Fruit fly (Drosophila melanogaster) whole organism, embryonic: ENCODE measurements around the gene CG8135.
A peak's percentile ranks its signal among the peaks of the same experiment; 100 is the strongest.

Experiments
- Aef1 ChIP-seq: fragments of 200-800 bp; sonication (Bioruptor generic); IDR thresholded peaks from 3 replicates; pipeline ENCODE4 v1.3.6; 2022; ENCODE audit warnings: missing biosample characterization, missing genetic modification characterization
- Awh ChIP-seq: fragments of 200-800 bp; sonication (Bioruptor generic); IDR thresholded peaks from 2 replicates; pipeline ENCODE4, ENCODE4 v1.3.6; 2022; ENCODE audit warnings: missing biosample characterization, missing genetic modification characterization
- B-H1 ChIP-seq: fragments of 200-800 bp; sonication (Bioruptor generic); IDR thresholded peaks from 3 replicates; pipeline ENCODE4 v1.3.6; 2022; ENCODE audit warnings: missing biosample characterization, missing genetic modification characterization
- CG10147 ChIP-seq: fragments of 200-800 bp; sonication (Bioruptor generic); optimal IDR thresholded peaks from 2 replicates; lab custom pipeline; 2019; ENCODE audit warnings: missing biosample characterization, mild to moderate bottlenecking, missing genetic modification characterization, moderate library complexity
- CG1024 ChIP-seq: fragments of 200-800 bp; sonication (Bioruptor generic); IDR thresholded peaks from 2 replicates; pipeline ENCODE4 v1.3.6; 2022; ENCODE audit warnings: missing biosample characterization, missing genetic modification characterization
- CG10366 ChIP-seq: fragments of 200-800 bp; sonication (Bioruptor generic); IDR thresholded peaks from 2 replicates; pipeline ENCODE4 v1.3.6; 2022; ENCODE audit warnings: missing biosample characterization, missing genetic modification characterization
- CG10431 ChIP-seq: fragments of 200-800 bp; sonication (Bioruptor generic); optimal IDR thresholded peaks from 3 replicates; lab custom pipeline; 2018; ENCODE audit warnings: missing biosample characterization, mild to moderate bottlenecking, missing genetic modification characterization
- CG10543 ChIP-seq: fragments of 200-800 bp; sonication (Bioruptor generic); optimal IDR thresholded peaks from 3 replicates; lab custom pipeline; 2017; ENCODE audit warnings: missing biosample characterization, mild to moderate bottlenecking, missing genetic modification characterization, moderate library complexity
- CG11560 ChIP-seq: fragments of 200-800 bp; sonication (Bioruptor generic); IDR thresholded peaks from 3 replicates; pipeline ENCODE4 v1.3.6; 2022; ENCODE audit warnings: missing biosample characterization, missing genetic modification characterization
- CG12071 ChIP-seq: fragments of 200-800 bp; sonication (Bioruptor generic); optimal IDR thresholded peaks from 3 replicates; lab custom pipeline; 2018; ENCODE audit warnings: missing biosample characterization, mild to moderate bottlenecking, missing genetic modification characterization
- CG13424 ChIP-seq: fragments of 200-800 bp; sonication (Bioruptor generic); optimal IDR thresholded peaks from 2 replicates; lab custom pipeline; 2019; ENCODE audit warnings: missing biosample characterization, mild to moderate bottlenecking, missing genetic modification characterization, moderate library complexity
- CG14050 ChIP-seq: fragments of 200-800 bp; sonication (Bioruptor generic); IDR thresholded peaks from 3 replicates; pipeline ENCODE4 v1.3.6; 2022; ENCODE audit warnings: missing biosample characterization, missing genetic modification characterization
- CG1647 ChIP-seq: fragments of 200-800 bp; sonication (Bioruptor generic); optimal IDR thresholded peaks from 3 replicates; lab custom pipeline; 2016; ENCODE audit warnings: missing biosample characterization, missing genetic modification characterization
- CG16813 ChIP-seq: fragments of 200-800 bp; sonication (Bioruptor generic); IDR thresholded peaks from 3 replicates; pipeline ENCODE4 v1.3.6; 2022; ENCODE audit warnings: missing biosample characterization, missing genetic modification characterization; ENCODE audit not compliant: partially characterized antibody
- CG17568 ChIP-seq: fragments of 200-800 bp; sonication (Bioruptor generic); optimal IDR thresholded peaks from 2 replicates; lab custom pipeline; 2018; ENCODE audit warnings: missing biosample characterization, mild to moderate bottlenecking, missing genetic modification characterization, moderate library complexity
- CG17912 ChIP-seq: fragments of 200-800 bp; sonication (Bioruptor generic); optimal IDR thresholded peaks from 2 replicates; lab custom pipeline; 2018; ENCODE audit warnings: missing biosample characterization, mild to moderate bottlenecking, missing genetic modification characterization
- CG18262 ChIP-seq: fragments of 200-800 bp; optimal IDR thresholded peaks from 3 replicates; lab custom pipeline; 2019; ENCODE audit warnings: missing biosample characterization, mild to moderate bottlenecking, missing genetic modification characterization, moderate library complexity
- CG18599 ChIP-seq: fragments of 200-800 bp; sonication (Bioruptor generic); optimal IDR thresholded peaks from 3 replicates; lab custom pipeline; 2017; ENCODE audit warnings: missing biosample characterization, missing genetic modification characterization, mild to moderate bottlenecking, moderate library complexity, missing genetic modification reagents
- CG2202 ChIP-seq: fragments of 200-800 bp; sonication (Bioruptor generic); optimal IDR thresholded peaks from 2 replicates; lab custom pipeline; 2018; ENCODE audit warnings: missing biosample characterization, mild to moderate bottlenecking, missing genetic modification characterization
- CG7271 ChIP-seq: fragments of 200-800 bp; sonication (Bioruptor generic); optimal IDR thresholded peaks from 2 replicates; lab custom pipeline; 2018; ENCODE audit warnings: missing biosample characterization, mild to moderate bottlenecking, missing genetic modification characterization, moderate library complexity
- CG7963 ChIP-seq: fragments of 200-800 bp; sonication (Bioruptor generic); IDR thresholded peaks from 3 replicates; pipeline ENCODE4 v1.3.6; 2022; ENCODE audit warnings: missing biosample characterization, missing genetic modification characterization; ENCODE audit not compliant: partially characterized antibody
- CG8765 ChIP-seq: fragments of 200-800 bp; sonication (Bioruptor generic); IDR thresholded peaks from 2 replicates; pipeline ENCODE4 v1.3.6; 2022; ENCODE audit warnings: missing biosample characterization, missing genetic modification characterization
- Camta ChIP-seq: fragments of 200-800 bp; sonication (Bioruptor generic); optimal IDR thresholded peaks from 2 replicates; lab custom pipeline; 2016; ENCODE audit warnings: missing biosample characterization, missing genetic modification characterization
- Chrac-16 ChIP-seq: fragments of 200-800 bp; sonication (Bioruptor generic); optimal IDR thresholded peaks from 3 replicates; lab custom pipeline; 2016; ENCODE audit warnings: missing biosample characterization, missing genetic modification characterization
- Dek ChIP-seq: fragments of 200-800 bp; sonication (Bioruptor generic); optimal IDR thresholded peaks from 3 replicates; lab custom pipeline; 2019; ENCODE audit warnings: missing biosample characterization, mild to moderate bottlenecking, missing genetic modification characterization, moderate library complexity
- E2f1 ChIP-seq: fragments of 200-800 bp; sonication (Bioruptor generic); IDR thresholded peaks from 2 replicates; pipeline ENCODE4 v1.3.6; 2022; ENCODE audit warnings: missing biosample characterization, missing genetic modification characterization
- HHEX ChIP-seq: fragments of 200-800 bp; sonication (Bioruptor generic); optimal IDR thresholded peaks from 3 replicates; lab custom pipeline; 2017; ENCODE audit warnings: missing biosample characterization, mild to moderate bottlenecking, missing genetic modification characterization, missing genetic modification reagents
- HLH4C ChIP-seq: fragments of 200-800 bp; sonication (Bioruptor generic); IDR thresholded peaks from 3 replicates; pipeline ENCODE4 v1.3.6; 2022; ENCODE audit warnings: missing biosample characterization, missing genetic modification characterization; ENCODE audit not compliant: partially characterized antibody
- HmgD ChIP-seq: fragments of 200-800 bp; sonication (Bioruptor generic); optimal IDR thresholded peaks from 3 replicates; lab custom pipeline; 2016; ENCODE audit warnings: missing biosample characterization, missing genetic modification characterization
- Nf-YC ChIP-seq: fragments of 200-800 bp; optimal IDR thresholded peaks from 3 replicates; lab custom pipeline; 2019; ENCODE audit warnings: missing biosample characterization, mild to moderate bottlenecking, missing genetic modification characterization, moderate library complexity
- TFAM ChIP-seq: fragments of 200-800 bp; sonication (Bioruptor generic); optimal IDR thresholded peaks from 2 replicates; lab custom pipeline; 2017; ENCODE audit warnings: missing biosample characterization, missing genetic modification characterization, inconsistent platforms
- ara ChIP-seq: fragments of 200-800 bp; sonication (Bioruptor generic); IDR thresholded peaks from 2 replicates; pipeline ENCODE4 v1.3.6; 2022; ENCODE audit warnings: missing biosample characterization, missing genetic modification characterization
- chinmo ChIP-seq: fragments of 200-800 bp; sonication (Bioruptor generic); IDR thresholded peaks from 4 replicates; pipeline ENCODE4 v1.3.6; 2022; ENCODE audit warnings: missing biosample characterization, missing genetic modification characterization; ENCODE audit not compliant: partially characterized antibody
- crp ChIP-seq, 2 experiments: fragments of 200-800 bp; sonication (Bioruptor generic); optimal IDR thresholded peaks; 2 replicates in 1 of 2; 3 replicates in 1 of 2; lab custom pipeline; 2017; ENCODE audit warnings: missing biosample characterization in 2 of 2, missing genetic modification characterization in 2 of 2, mild to moderate bottlenecking in 1 of 2, moderate library complexity in 1 of 2
- emc ChIP-seq: fragments of 200-800 bp; sonication (Bioruptor generic); optimal IDR thresholded peaks from 2 replicates; lab custom pipeline; 2016; ENCODE audit warnings: missing biosample characterization, missing genetic modification characterization
- ewg ChIP-seq: fragments of 200-800 bp; sonication (Bioruptor generic); optimal IDR thresholded peaks from 3 replicates; lab custom pipeline; 2017; ENCODE audit warnings: mild to moderate bottlenecking, missing biosample characterization, missing genetic modification reagents, missing genetic modification characterization
- fu2 ChIP-seq: fragments of 200-800 bp; sonication (Bioruptor generic); optimal IDR thresholded peaks from 2 replicates; lab custom pipeline; 2016; ENCODE audit warnings: missing biosample characterization, missing genetic modification characterization
- hth ChIP-seq: fragments of >200 bp; optimal IDR thresholded peaks from 2 replicates; lab custom pipeline; 2017; ENCODE audit warnings: inconsistent platforms
- jing ChIP-seq: fragments of 200-800 bp; sonication (Bioruptor generic); optimal IDR thresholded peaks from 2 replicates; lab custom pipeline; 2018; ENCODE audit warnings: missing biosample characterization, mild to moderate bottlenecking, missing genetic modification characterization
- lbe ChIP-seq: fragments of 200-800 bp; sonication (Bioruptor generic); optimal IDR thresholded peaks from 2 replicates; lab custom pipeline; 2016; ENCODE audit warnings: missing biosample characterization, mild to moderate bottlenecking, missing genetic modification characterization
- lmd ChIP-seq: fragments of 200-800 bp; sonication (Bioruptor generic); IDR thresholded peaks from 2 replicates; pipeline ENCODE4 v1.3.6; 2022; ENCODE audit warnings: missing biosample characterization, missing genetic modification characterization
- mld ChIP-seq: fragments of 200-800 bp; sonication (Bioruptor generic); IDR thresholded peaks from 3 replicates; pipeline ENCODE4 v1.3.6; 2022; ENCODE audit warnings: missing biosample characterization, missing genetic modification characterization; ENCODE audit not compliant: partially characterized antibody
- pho ChIP-seq: fragments of 200-800 bp; sonication (Bioruptor generic); optimal IDR thresholded peaks from 2 replicates; lab custom pipeline; 2016; ENCODE audit warnings: missing biosample characterization, missing genetic modification characterization
- pita ChIP-seq: fragments of 200-800 bp; sonication (Bioruptor generic); optimal IDR thresholded peaks from 2 replicates; lab custom pipeline; 2017; ENCODE audit warnings: missing biosample characterization, mild to moderate bottlenecking, missing genetic modification characterization
- repo ChIP-seq: fragments of 200-800 bp; sonication (Bioruptor generic); optimal IDR thresholded peaks from 2 replicates; lab custom pipeline; 2016; ENCODE audit warnings: missing biosample characterization, missing genetic modification characterization
- sug ChIP-seq: fragments of 200-800 bp; optimal IDR thresholded peaks from 2 replicates; lab custom pipeline; 2019; ENCODE audit warnings: missing biosample characterization, mild to moderate bottlenecking, missing genetic modification characterization, moderate library complexity
- tup ChIP-seq: fragments of 200-800 bp; sonication (Bioruptor generic); optimal IDR thresholded peaks from 2 replicates; lab custom pipeline; 2016; ENCODE audit warnings: missing biosample characterization, mild to moderate bottlenecking, missing genetic modification characterization, moderate library complexity
- vvl ChIP-seq: fragments of 200-800 bp; sonication (Bioruptor generic); IDR thresholded peaks from 2 replicates; pipeline ENCODE4 v1.3.6; 2022; ENCODE audit warnings: missing biosample characterization, missing genetic modification characterization
- yki ChIP-seq: fragments of >200 bp; optimal IDR thresholded peaks from 3 replicates; lab custom pipeline; 2018

The CG8135 gene

dm6 chr3R:9430344-9431253 lies 26.4 kb downstream of the CG8135 start (continued):
- TF ChIP-seq Dek = no peak
- TF ChIP-seq HHEX (GFP tag; lab: Kevin White, UChicago) = no peak
- peak; percentile 47; the same call in 1 of the 2 replicates for TF ChIP-seq lmd (GFP tag; lab: Robert Waterston, UW)
- no peak for TF ChIP-seq Camta (GFP tag; lab: Kevin White, UChicago)
- TF ChIP-seq Awh (GFP tag; lab: Robert Waterston, UW) = 0 out of 2 replicates have a peak, but pooled peaks have one; percentile 46
- TF ChIP-seq crp (GFP tag; optimal IDR thresholded peaks at IDR 0.05; lab: Kevin White, UChicago) = no peak
- TF ChIP-seq CG12071 (GFP tag; lab: Kevin White, UChicago) = no peak
- no peak for TF ChIP-seq CG10366 (GFP tag; lab: Robert Waterston, UW)
- no peak for TF ChIP-seq TFAM (GFP tag; lab: Kevin White, UChicago)
- TF ChIP-seq CG11560 (tag; lab: Robert Waterston, UW) = no peak
- TF ChIP-seq CG16813 (GFP tag; lab: Robert Waterston, UW) = no peak
- TF ChIP-seq CG7271 = no peak
- no peak for TF ChIP-seq CG8765
- peak; percentile 83 for TF ChIP-seq vvl (GFP tag; lab: Robert Waterston, UW)
- no peak for TF ChIP-seq pita (GFP tag; lab: Kevin White, UChicago)
- no peak for TF ChIP-seq yki (lab: Kevin White, UChicago)
- no peak for TF ChIP-seq CG2202 (tag; lab: Kevin White, UChicago)
- TF ChIP-seq Nf-YC (tag; lab: Kevin White, UChicago) = peak; percentile 41
- TF ChIP-seq CG1024 (GFP tag; lab: Robert Waterston, UW) = no peak
- no peak for TF ChIP-seq HmgD (GFP tag; lab: Kevin White, UChicago)
- no peak for TF ChIP-seq ara
- TF ChIP-seq ewg (GFP tag; lab: Kevin White, UChicago) = no peak
- no peak for TF ChIP-seq CG1647 (GFP tag; lab: Kevin White, UChicago)
- peak; percentile 41 for TF ChIP-seq CG13424
- no peak; the same call in 2 of the 3 replicates for TF ChIP-seq CG14050
- TF ChIP-seq CG17912 = no peak
- no peak for TF ChIP-seq emc (GFP tag; lab: Kevin White, UChicago)
- no peak for TF ChIP-seq Aef1 (GFP tag; lab: Robert Waterston, UW)
- peak; percentile 12 for TF ChIP-seq pho (GFP tag; lab: Kevin White, UChicago)
- TF ChIP-seq CG10431 (GFP tag; lab: Kevin White, UChicago) = no peak
- no peak for TF ChIP-seq mld (GFP tag; lab: Robert Waterston, UW)
- TF ChIP-seq hth (lab: Kevin White, UChicago) = no peak
- peak; percentile 17 for TF ChIP-seq CG10543 (GFP tag; lab: Kevin White, UChicago)
- TF ChIP-seq E2f1 (GFP tag; lab: Robert Waterston, UW) = 0 out of 2 replicates have a peak, but pooled peaks have one; percentile 20
- peak; percentile 97 for TF ChIP-seq chinmo (GFP tag; lab: Robert Waterston, UW)
- no peak for TF ChIP-seq CG17568
- TF ChIP-seq CG7963 = no peak
- no peak for TF ChIP-seq repo (GFP tag; lab: Kevin White, UChicago)
- no peak for TF ChIP-seq CG10147 (GFP tag; lab: Kevin White, UChicago)
- peak; percentile 15 for TF ChIP-seq CG18262
- TF ChIP-seq CG18599 (GFP tag; lab: Kevin White, UChicago) = peak; percentile 50
- TF ChIP-seq jing (GFP tag; lab: Kevin White, UChicago) = no peak
- TF ChIP-seq sug (tag; lab: Kevin White, UChicago) = peak; percentile 33
- no peak for TF ChIP-seq lbe (GFP tag; lab: Kevin White, UChicago)
- TF ChIP-seq fu2 = no peak
- no peak for TF ChIP-seq HLH4C (GFP tag; lab: Robert Waterston, UW)
- TF ChIP-seq tup (GFP tag; lab: Kevin White, UChicago) = no peak
- no peak for TF ChIP-seq Chrac-16 (GFP tag; lab: Kevin White, UChicago)
- no peak for TF ChIP-seq B-H1
